Worm (Caenorhabditis elegans) whole organism, late embryonic: ENCODE results near the gene nas-29.

Experiments used
- elt-2 ChIP-seq: sonication (generic microtip); optimal IDR thresholded peaks from 2 replicates; lab custom pipeline; 2016; ENCODE audit warnings: missing genetic modification reagents, missing genetic modification characterization, missing compliant biosample characterization
- hlh-30 ChIP-seq: sonication (generic microtip); optimal IDR thresholded peaks from 2 replicates; lab custom pipeline; 2017; ENCODE audit warnings: antibody characterized with exemption, missing genetic modification characterization, missing compliant biosample characterization; ENCODE audit not compliant: insufficient read depth
- ttx-3 ChIP-seq: sonication (generic microtip); optimal IDR thresholded peaks from 2 replicates; lab custom pipeline; 2016; ENCODE audit warnings: missing genetic modification reagents, missing genetic modification characterization, missing compliant biosample characterization

- TF ChIP-seq hlh-30 (tag; lab: Kevin White, UChicago) (no peak), ttx-3 (tag; lab: Kevin White, UChicago) (no peak), elt-2 (tag; lab: Kevin White, UChicago) (no peak)
These were observed 10.0 kb downstream of the nas-29 start for ce11 chrII:5131800-5132199.
